Worm (Caenorhabditis elegans) whole organism, young adult: ENCODE data around the gene ppm-1.A.

Experiments used
- B0019.2 ChIP-seq: fragments of 200-800 bp; sonication (Bioruptor generic); conservative IDR thresholded peaks from 2 replicates; pipeline ENCODE4 v1.3.6; 2022; ENCODE audit warnings: missing genetic modification reagents, missing genetic modification characterization, missing compliant biosample characterization
- B0336.3 ChIP-seq: fragments of 200-800 bp; sonication (Bioruptor generic); IDR thresholded peaks from 2 replicates; pipeline ENCODE4 v1.3.6; 2022; ENCODE audit warnings: missing genetic modification characterization, missing compliant biosample characterization
- F22D6.2 ChIP-seq: sonication (generic microtip); optimal IDR thresholded peaks from 2 replicates; lab custom pipeline; 2016; ENCODE audit warnings: mild to moderate bottlenecking, missing genetic modification characterization, missing compliant biosample characterization
- F52B5.7 ChIP-seq: sonication (generic microtip); optimal IDR thresholded peaks from 2 replicates; lab custom pipeline; 2016; ENCODE audit warnings: mild to moderate bottlenecking, missing genetic modification characterization, missing compliant biosample characterization
- F55B11.4 ChIP-seq: sonication (generic microtip); optimal IDR thresholded peaks from 2 replicates; lab custom pipeline; 2016; ENCODE audit warnings: missing compliant biosample characterization, missing genetic modification characterization, borderline replicate concordance; ENCODE audit not compliant: insufficient read depth
- K11D2.4 ChIP-seq: fragments of 200-800 bp; sonication (Bioruptor generic); IDR thresholded peaks from 2 replicates; pipeline ENCODE4 v1.3.6; 2022; ENCODE audit warnings: missing genetic modification reagents, missing genetic modification characterization, missing compliant biosample characterization
- T07F8.4 ChIP-seq: sonication (generic microtip); optimal IDR thresholded peaks from 2 replicates; lab custom pipeline; 2016; ENCODE audit warnings: mild to moderate bottlenecking, missing genetic modification characterization, moderate library complexity, missing compliant biosample characterization
- T26A5.8 ChIP-seq: sonication (generic microtip); optimal IDR thresholded peaks from 2 replicates; lab custom pipeline; 2016; ENCODE audit warnings: missing genetic modification characterization, missing compliant biosample characterization
- Y53F4B.3 ChIP-seq: fragments of 200-800 bp; sonication (Bioruptor generic); IDR thresholded peaks from 2 replicates; pipeline ENCODE4 v1.3.6; 2022; ENCODE audit warnings: missing genetic modification reagents, missing genetic modification characterization, missing compliant biosample characterization
- Y53G8AR.9 ChIP-seq: fragments of 200-800 bp; sonication (Bioruptor generic); conservative IDR thresholded peaks from 2 replicates; pipeline ENCODE4 v1.3.6; 2022; ENCODE audit warnings: missing genetic modification reagents, missing genetic modification characterization, missing compliant biosample characterization
- akir-1 ChIP-seq: fragments of 200-800 bp; sonication (Bioruptor generic); optimal IDR thresholded peaks from 2 replicates; lab custom pipeline; 2018; ENCODE audit warnings: mild to moderate bottlenecking, missing genetic modification characterization, moderate library complexity, missing compliant biosample characterization
- attf-5 ChIP-seq: fragments of 200-800 bp; sonication (Bioruptor generic); optimal IDR thresholded peaks from 2 replicates; lab custom pipeline; 2018; ENCODE audit warnings: mild to moderate bottlenecking, missing genetic modification characterization, missing compliant biosample characterization
- attf-6 ChIP-seq: fragments of 200-800 bp; sonication (Bioruptor generic); IDR thresholded peaks from 2 replicates; pipeline ENCODE4 v1.3.6; 2022; ENCODE audit warnings: missing genetic modification reagents, missing genetic modification characterization, missing compliant biosample characterization
- bed-2 ChIP-seq: fragments of 200-800 bp; sonication (Bioruptor generic); IDR thresholded peaks from 2 replicates; pipeline ENCODE4 v1.3.6; 2022; ENCODE audit warnings: missing genetic modification reagents, missing genetic modification characterization, missing compliant biosample characterization
- ccch-3 ChIP-seq: fragments of 200-800 bp; sonication (Bioruptor generic); optimal IDR thresholded peaks from 2 replicates; lab custom pipeline; 2018; ENCODE audit warnings: mild to moderate bottlenecking, missing genetic modification characterization, missing compliant biosample characterization
- cebp-1 ChIP-seq, 2 experiments: fragments of 200-800 bp in 1 of 2; sonication (Bioruptor generic) in 1 of 2; sonication (generic microtip) in 1 of 2; IDR thresholded peaks in 1 of 2; optimal IDR thresholded peaks in 1 of 2; 2 replicates each; pipeline versions ENCODE4 v1.3.6 to Lab custom; 2017 to 2022; ENCODE audit warnings: missing compliant biosample characterization in 2 of 2, missing genetic modification characterization in 2 of 2, mild to moderate bottlenecking in 1 of 2, missing genetic modification reagents in 1 of 2, moderate library complexity in 1 of 2
- ceh-58 ChIP-seq: fragments of 200-800 bp; sonication (Bioruptor generic); IDR thresholded peaks from 2 replicates; pipeline ENCODE4 v1.3.6; 2022; ENCODE audit warnings: missing genetic modification characterization, missing compliant biosample characterization
- ceh-79 ChIP-seq: sonication (generic microtip); optimal IDR thresholded peaks from 2 replicates; lab custom pipeline; 2017; ENCODE audit warnings: mild to moderate bottlenecking, missing genetic modification characterization, missing compliant biosample characterization
- ceh-91 ChIP-seq: fragments of 200-800 bp; sonication (Bioruptor generic); IDR thresholded peaks from 2 replicates; pipeline ENCODE4 v1.3.6; 2022; ENCODE audit warnings: missing genetic modification reagents, missing genetic modification characterization, missing compliant biosample characterization
- die-1 ChIP-seq: sonication (generic microtip); optimal IDR thresholded peaks from 2 replicates; lab custom pipeline; 2016; ENCODE audit warnings: missing genotype, mild to moderate bottlenecking, missing genetic modification characterization, missing compliant biosample characterization
- dpl-1 ChIP-seq: fragments of 150-350 bp; optimal IDR thresholded peaks from 2 replicates; lab custom pipeline; 2014; ENCODE audit warnings: missing biosample characterization, missing genetic modification reagents, missing genetic modification characterization
- egrh-3 ChIP-seq: fragments of 200-800 bp; sonication (Bioruptor generic); IDR thresholded peaks from 2 replicates; pipeline ENCODE4 v1.3.6; 2022; ENCODE audit warnings: missing genetic modification reagents, missing genetic modification characterization, missing compliant biosample characterization
- fkh-3 ChIP-seq: sonication (generic microtip); optimal IDR thresholded peaks from 2 replicates; lab custom pipeline; 2016; ENCODE audit warnings: mild to moderate bottlenecking, missing genetic modification characterization, missing compliant biosample characterization
- hmg-1.2 ChIP-seq: fragments of 200-800 bp; sonication (Bioruptor generic); IDR thresholded peaks from 2 replicates; pipeline ENCODE4 v1.3.6; 2022; ENCODE audit warnings: missing genetic modification reagents, missing genetic modification characterization, missing compliant biosample characterization
- hrde-1 ChIP-seq: sonication (generic microtip); optimal IDR thresholded peaks from 2 replicates; lab custom pipeline; 2016; ENCODE audit warnings: missing genetic modification characterization, mild to moderate bottlenecking, missing compliant biosample characterization, moderate library complexity, missing genotype, missing genetic modification reagents, borderline replicate concordance
- lag-1 ChIP-seq: fragments of 200-800 bp; sonication (Bioruptor generic); IDR thresholded peaks from 2 replicates; pipeline ENCODE4 v1.3.6; 2022; ENCODE audit warnings: missing genetic modification reagents, missing genetic modification characterization, missing compliant biosample characterization
- lin-35 ChIP-seq, 3 experiments: fragments of 150-350 bp in 2 of 3; sonication (generic microtip) in 1 of 3; optimal IDR thresholded peaks; 2 replicates each; lab custom pipeline; 2014 to 2018; ENCODE audit warnings: missing biosample characterization in 3 of 3, missing genetic modification characterization in 3 of 3, missing genetic modification reagents in 3 of 3
- lin-54 ChIP-seq: fragments of 200-800 bp; sonication (Bioruptor generic); optimal IDR thresholded peaks from 2 replicates; lab custom pipeline; 2018; ENCODE audit warnings: mild to moderate bottlenecking, missing genetic modification characterization, missing compliant biosample characterization
- lsl-1 ChIP-seq: fragments of 200-800 bp; sonication (Bioruptor generic); optimal IDR thresholded peaks from 2 replicates; lab custom pipeline; 2018; ENCODE audit warnings: mild to moderate bottlenecking, missing genetic modification characterization, moderate library complexity, missing compliant biosample characterization
- lsy-27 ChIP-seq: sonication (generic microtip); optimal IDR thresholded peaks from 2 replicates; lab custom pipeline; 2017; ENCODE audit warnings: missing genetic modification characterization, mild to moderate bottlenecking, missing compliant biosample characterization, antibody characterized with exemption, missing genotype, borderline replicate concordance; ENCODE audit not compliant: insufficient read depth
- madf-3 ChIP-seq: fragments of 200-800 bp; sonication (Bioruptor generic); IDR thresholded peaks from 2 replicates; pipeline ENCODE4 v1.3.6; 2022; ENCODE audit warnings: missing genetic modification reagents, missing genetic modification characterization, missing compliant biosample characterization
- mcd-1 ChIP-seq: fragments of 200-800 bp; sonication (Bioruptor generic); IDR thresholded peaks from 2 replicates; pipeline ENCODE4 v1.3.6; 2022; ENCODE audit warnings: missing genetic modification reagents, missing genetic modification characterization, missing compliant biosample characterization
- mxl-1 ChIP-seq: sonication (generic microtip); optimal IDR thresholded peaks from 2 replicates; lab custom pipeline; 2016; ENCODE audit warnings: missing genetic modification characterization, missing compliant biosample characterization
- nfya-1 ChIP-seq: sonication (generic microtip); optimal IDR thresholded peaks from 2 replicates; lab custom pipeline; 2017; ENCODE audit warnings: antibody characterized with exemption, missing compliant biosample characterization, missing genetic modification characterization, borderline replicate concordance; ENCODE audit not compliant: insufficient read depth
- nhr-90 ChIP-seq: sonication (generic microtip); optimal IDR thresholded peaks from 2 replicates; lab custom pipeline; 2016; ENCODE audit warnings: missing genotype, mild to moderate bottlenecking, missing genetic modification characterization, missing compliant biosample characterization
- rpc-1 ChIP-seq, 2 experiments: fragments of 150-350 bp in 1 of 2; sonication (generic microtip) in 1 of 2; optimal IDR thresholded peaks; 2 replicates each; lab custom pipeline; 2014 to 2018; ENCODE audit warnings: missing biosample characterization in 1 of 2, missing genetic modification characterization in 1 of 2, missing genetic modification reagents in 1 of 2, missing genotype in 1 of 2
- snpc-3.4 ChIP-seq: sonication (generic microtip); optimal IDR thresholded peaks from 2 replicates; lab custom pipeline; 2017; ENCODE audit warnings: missing genetic modification characterization, mild to moderate bottlenecking, missing compliant biosample characterization, antibody characterized with exemption, moderate library complexity, missing genotype, missing genetic modification reagents
- somi-1 ChIP-seq: fragments of 200-800 bp; sonication (Bioruptor generic); optimal IDR thresholded peaks from 2 replicates; lab custom pipeline; 2018; ENCODE audit warnings: mild to moderate bottlenecking, missing genetic modification characterization, missing compliant biosample characterization
- tbx-9 ChIP-seq: sonication (generic microtip); optimal IDR thresholded peaks from 2 replicates; lab custom pipeline; 2016; ENCODE audit warnings: borderline replicate concordance, missing genetic modification characterization, inconsistent platforms, missing compliant biosample characterization
- unc-62 ChIP-seq: fragments of 150-350 bp; optimal IDR thresholded peaks from 2 replicates; lab custom pipeline; 2014; ENCODE audit warnings: missing biosample characterization, missing genetic modification reagents, missing genetic modification characterization
- xnd-1 ChIP-seq: sonication (generic microtip); optimal IDR thresholded peaks from 2 replicates; lab custom pipeline; 2016; ENCODE audit warnings: missing genotype, missing genetic modification reagents, missing genetic modification characterization, missing compliant biosample characterization
- zfh-2 ChIP-seq: fragments of 200-800 bp; sonication (Bioruptor generic); conservative IDR thresholded peaks from 2 replicates; pipeline ENCODE4 v1.3.6; 2022; ENCODE audit warnings: missing genetic modification reagents, missing genetic modification characterization, missing compliant biosample characterization
- ztf-3 ChIP-seq: fragments of 200-800 bp; sonication (Bioruptor generic); optimal IDR thresholded peaks from 2 replicates; lab custom pipeline; 2018; ENCODE audit warnings: mild to moderate bottlenecking, missing genetic modification characterization, missing compliant biosample characterization
- ztf-6 ChIP-seq: fragments of 200-800 bp; sonication (Bioruptor generic); IDR thresholded peaks from 2 replicates; pipeline ENCODE4 v1.3.6; 2022; ENCODE audit warnings: missing genetic modification reagents, missing genetic modification characterization, missing compliant biosample characterization

ppm-1.A gene

ce11 chrV:10578226-10578625 is 42.0 kb upstream of the ppm-1.A start, which contains the start of gene mics-1:
Gene mics-1, minus strand, starts transcription at chrV:10578326.
- TF ChIP-seq T26A5.8 (tag; lab: Kevin White, UChicago) = no peak
- TF ChIP-seq Y53G8AR.9 = 0 out of 2 replicates have a peak, but pooled peaks have one; percentile 33
- no peak for TF ChIP-seq T07F8.4 (tag; lab: Kevin White, UChicago)
- no peak for TF ChIP-seq ztf-3
- TF ChIP-seq bed-2 (GFP tag; lab: Robert Waterston, UW) = no peak
- no peak for TF ChIP-seq madf-3 (GFP tag; lab: Robert Waterston, UW)
- no peak for TF ChIP-seq somi-1 (GFP tag; lab: Kevin White, UChicago)
- TF ChIP-seq ceh-58 (GFP tag; lab: Robert Waterston, UW) = no peak

ce11 chrV:10576319-10576718 is 40.1 kb upstream of the ppm-1.A start, which contains the start of gene vps-54:
Gene vps-54, minus strand, starts transcription at chrV:10576419.
- TF ChIP-seq lin-35 (GFP tag; optimal IDR thresholded peaks at IDR 0.05; lab: Kevin White, UChicago) = no peak
- 0 out of 2 replicates have a peak, but pooled peaks have one; percentile 9 for TF ChIP-seq mcd-1 (GFP tag; lab: Robert Waterston, UW)
- TF ChIP-seq, all 124 proteins: peak for 1

- TF ChIP-seq unc-62 (GFP tag; lab: Kevin White, UChicago) (no peak), F55B11.4 (tag; lab: Kevin White, UChicago) (no peak), xnd-1 (no peak), B0336.3 (GFP tag; lab: Robert Waterston, UW) (no peak), lsy-27 (no peak), ceh-79 (tag; lab: Kevin White, UChicago) (no peak), T07F8.4 (tag; lab: Kevin White, UChicago) (no peak), ceh-91 (GFP tag; lab: Robert Waterston, UW) (no peak), Y53F4B.3 (GFP tag; lab: Robert Waterston, UW) (no peak), snpc-3.4 (no peak), nfya-1 (tag; lab: Kevin White, UChicago) (no peak), dpl-1 (no peak), ccch-3 (GFP tag; lab: Kevin White, UChicago) (no peak), attf-5 (GFP tag; lab: Kevin White, UChicago) (no peak), tbx-9 (tag; lab: Kevin White, UChicago) (no peak), lsl-1 (GFP tag; lab: Kevin White, UChicago) (no peak), lin-54 (no peak), attf-6 (GFP tag; lab: Robert Waterston, UW) (no peak), cebp-1 (GFP tag; IDR thresholded peaks at IDR 0.05; lab: Robert Waterston, UW) (no peak), cebp-1 (tag; optimal IDR thresholded peaks at IDR 0.05; lab: Kevin White, UChicago) (no peak)
These were observed 38.0 kb upstream of the ppm-1.A start for ce11 chrV:10574197-10574596.

- TF ChIP-seq ztf-6 (GFP tag; lab: Robert Waterston, UW) (no peak), die-1 (tag; lab: Kevin White, UChicago) (no peak), K11D2.4 (GFP tag; lab: Robert Waterston, UW) (no peak), akir-1 (GFP tag; lab: Kevin White, UChicago) (no peak), egrh-3 (GFP tag; lab: Robert Waterston, UW) (no peak), nhr-90 (tag; lab: Kevin White, UChicago) (no peak), lag-1 (GFP tag; lab: Robert Waterston, UW) (no peak), fkh-3 (tag; lab: Kevin White, UChicago) (no peak), hmg-1.2 (no peak), zfh-2 (no peak), mxl-1 (tag; lab: Kevin White, UChicago) (no peak), rpc-1 (optimal IDR thresholded peaks at IDR 0.05; lab: Kevin White, UChicago) (no peak), rpc-1 (tag; optimal IDR thresholded peaks at IDR 0.05; lab: Kevin White, UChicago) (no peak), F22D6.2 (tag; lab: Kevin White, UChicago) (no peak), hrde-1 (no peak), B0019.2 (no peak), F52B5.7 (tag; lab: Kevin White, UChicago) (no peak)
These were observed 36.4 kb upstream of the ppm-1.A start, which contains the start of gene del-6 for ce11 chrV:10572614-10573013. Gene del-6, plus strand, starts transcription at chrV:10572914.
